Worm (Caenorhabditis elegans): ENCODE results near the gene sax-1.
A peak's percentile ranks its signal among the peaks of the same experiment; 100 is the strongest.

sax-1 gene

ce11 chrX:3605727-3606126 is 44.2 kb downstream of the sax-1 start, which contains the start of gene C18B2.4 (continued):
- TF ChIP-seq hif-1 (tag; optimal IDR thresholded peaks at IDR 0.05) (peak in 1 of 2 experiments; percentile 66), nhr-10 (tag; optimal IDR thresholded peaks at IDR 0.05) (no peak), nhr-42 (GFP tag; IDR thresholded peaks at IDR 0.05) (no peak), fos-1 (tag; optimal IDR thresholded peaks at IDR 0.05) (no peak), aha-1 (tag) (peak; percentile 98), egl-27 (tag; optimal IDR thresholded peaks at IDR 0.05) (no peak), Y5F2A.4 (GFP tag; optimal IDR thresholded peaks at IDR 0.05) (no peak), nhr-25 (tag; optimal IDR thresholded peaks at IDR 0.05; ENCODE audit: borderline replicate concordance, insufficient read depth) (peak; percentile 13), spr-3 (GFP tag; optimal IDR thresholded peaks at IDR 0.05) (no peak), R02D3.7 (tag; optimal IDR thresholded peaks at IDR 0.05) (no peak), daf-12 (tag; optimal IDR thresholded peaks at IDR 0.05) (no peak), zag-1 (tag; optimal IDR thresholded peaks at IDR 0.05) (no peak), Y105C5A.15 (GFP tag; IDR thresholded peaks at IDR 0.05) (no peak), Y48G9A.11 (GFP tag; IDR thresholded peaks at IDR 0.05) (no peak), nhr-237 (tag; optimal IDR thresholded peaks at IDR 0.05) (no peak), hlh-30 (tag; optimal IDR thresholded peaks at IDR 0.05; ENCODE audit: insufficient read depth) (peak; percentile 97), zfp-3 (GFP tag; conservative IDR thresholded peaks at IDR 0.05) (no peak), lir-3 (tag; optimal IDR thresholded peaks at IDR 0.05) (no peak), dpl-1 (GFP tag; optimal IDR thresholded peaks at IDR 0.05) (peak; percentile 28), mdt-29 (GFP tag; IDR thresholded peaks at IDR 0.05) (no peak), mdl-1 (tag; optimal IDR thresholded peaks at IDR 0.05) (peak in 1 of 2 experiments; percentile 35), aly-2 (tag; optimal IDR thresholded peaks at IDR 0.05) (no peak), rbr-2 (tag; optimal IDR thresholded peaks at IDR 0.05) (peak; percentile 67), hmg-1.1 (GFP tag; IDR thresholded peaks at IDR 0.05) (peak; percentile 83), nhr-6 (tag; optimal IDR thresholded peaks at IDR 0.05) (peak; percentile 80)

DNA sequence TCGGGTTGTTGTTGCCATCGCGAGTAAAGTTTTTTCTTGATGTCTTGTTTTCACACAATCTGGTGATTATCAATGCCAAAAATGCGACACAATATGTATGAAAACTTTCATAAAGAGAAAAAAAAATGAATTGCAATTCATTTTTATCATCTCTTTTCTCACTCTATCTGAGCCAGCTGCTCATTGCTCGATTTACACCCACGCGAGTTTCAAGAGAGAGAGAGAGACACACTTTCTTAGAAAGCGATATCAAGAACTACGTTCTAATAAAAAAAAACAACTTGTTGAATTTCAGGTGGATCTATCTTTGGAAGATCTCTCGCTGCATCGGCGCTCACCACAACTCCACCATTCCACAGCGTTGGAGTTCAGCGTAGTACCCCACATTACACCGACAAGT is 47.3 kb downstream of the sax-1 start:
- no peak for TF ChIP-seq mep-1 (tag; optimal IDR thresholded peaks at IDR 0.05)
- no peak for TF ChIP-seq F37D6.2 (tag; optimal IDR thresholded peaks at IDR 0.05)
- TF ChIP-seq gei-8 (GFP tag; optimal IDR thresholded peaks at IDR 0.05) = no peak
- no peak for TF ChIP-seq R02D3.7 (tag; optimal IDR thresholded peaks at IDR 0.05)
- TF ChIP-seq dve-1 (tag; optimal IDR thresholded peaks at IDR 0.05; ENCODE audit: insufficient read depth) = no peak
- TF ChIP-seq unc-130 (GFP tag; optimal IDR thresholded peaks at IDR 0.05) = no peak
- TF ChIP-seq hlh-30 (tag; optimal IDR thresholded peaks at IDR 0.05; ENCODE audit: insufficient read depth) = no peak
- no peak for TF ChIP-seq D1046.2 (GFP tag; IDR thresholded peaks at IDR 0.05)
- TF ChIP-seq fos-1 (tag; optimal IDR thresholded peaks at IDR 0.05) = no peak
- TF ChIP-seq rbr-2 (tag; optimal IDR thresholded peaks at IDR 0.05) = no peak
- no peak for TF ChIP-seq hmg-1.1 (GFP tag; IDR thresholded peaks at IDR 0.05)
- no peak for TF ChIP-seq nhr-237 (tag; optimal IDR thresholded peaks at IDR 0.05)
- no peak for TF ChIP-seq unc-39 (tag; optimal IDR thresholded peaks at IDR 0.05)
- no peak for TF ChIP-seq nhr-76 (tag; optimal IDR thresholded peaks at IDR 0.05)

- peak in 1 of 2 experiments; percentile 87 for TF ChIP-seq unc-62 (GFP tag; optimal IDR thresholded peaks at IDR 0.05 in 1 of 2)
- TF ChIP-seq unc-62 (tag; optimal IDR thresholded peaks at IDR 0.05) = no peak
- TF ChIP-seq nhr-77 (tag; optimal IDR thresholded peaks at IDR 0.05) = no peak
These were observed 48.4 kb downstream of the sax-1 start, which contains the start of gene C18B2.3 for ce11 chrX:3601531-3601930. TSS of gene C18B2.3 (plus strand) at chrX:3601831.

DNA sequence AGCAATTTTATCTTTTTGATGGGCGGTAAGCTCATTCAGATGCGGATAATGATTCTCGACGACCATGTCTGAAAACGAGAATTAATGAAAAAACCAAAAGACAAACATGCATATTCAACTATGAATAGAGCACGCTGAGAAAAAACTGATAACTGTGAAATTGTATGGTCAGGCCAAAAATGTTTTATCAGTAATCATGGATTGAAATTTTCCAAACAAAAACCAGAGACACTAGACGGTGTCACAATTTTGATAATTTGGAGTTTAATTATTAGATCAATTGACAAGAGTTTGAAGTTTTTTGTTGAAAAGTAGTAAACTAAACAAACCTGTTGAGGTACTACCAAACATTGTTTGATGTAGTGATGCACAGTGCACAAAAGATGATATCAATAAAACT is 49.6 kb downstream of the sax-1 start, which contains the start of gene cgr-1:
TSS of gene cgr-1 (minus strand) at position 68 of the 400 bp plus-strand sequence.
- no peak for TF ChIP-seq F44E2.7 (GFP tag; IDR thresholded peaks at IDR 0.05)
- TF ChIP-seq dve-1 (tag; optimal IDR thresholded peaks at IDR 0.05; ENCODE audit: insufficient read depth) = peak; percentile 63
- no peak for TF ChIP-seq ceh-28 (tag; optimal IDR thresholded peaks at IDR 0.05)
- no peak for TF ChIP-seq daf-16 (GFP tag; optimal IDR thresholded peaks at IDR 0.05)
- TF ChIP-seq daf-16 (tag; optimal IDR thresholded peaks at IDR 0.05) = peak; percentile 80
- TF ChIP-seq mes-2 (tag; optimal IDR thresholded peaks at IDR 0.05; ENCODE audit: poor library complexity, severe bottlenecking) = no peak
- TF ChIP-seq pqm-1 (tag; optimal IDR thresholded peaks at IDR 0.05) = peak; percentile 46
- TF ChIP-seq spr-1 (tag; optimal IDR thresholded peaks at IDR 0.05) = no peak
- TF ChIP-seq nhr-237 (tag; optimal IDR thresholded peaks at IDR 0.05) = no peak
- no peak for TF ChIP-seq fkh-10 (GFP tag; optimal IDR thresholded peaks at IDR 0.05)
- TF ChIP-seq gei-8 (GFP tag; optimal IDR thresholded peaks at IDR 0.05) = no peak
- peak; percentile 57 for TF ChIP-seq nhr-28 (tag; optimal IDR thresholded peaks at IDR 0.05)
- TF ChIP-seq hif-1 (tag; optimal IDR thresholded peaks at IDR 0.05) = no peak
- peak; percentile 47 for TF ChIP-seq hlh-11 (tag; optimal IDR thresholded peaks at IDR 0.05)
- TF ChIP-seq dmd-6 (GFP tag; IDR thresholded peaks at IDR 0.05) = peak; percentile 13; the same call in 1 of the 2 replicates
- TF ChIP-seq skn-1 (tag; optimal IDR thresholded peaks at IDR 0.05) = no peak
- TF ChIP-seq F26F4.8 (GFP tag; conservative IDR thresholded peaks at IDR 0.05) = no peak

Data from whole organism, L4 larva.